Worm (Caenorhabditis elegans) whole organism, young adult: ENCODE results near the gene prp-9.

Experiments
- B0019.2 ChIP-seq: fragments of 200-800 bp; sonication (Bioruptor generic); conservative IDR thresholded peaks from 2 replicates; pipeline ENCODE4 v1.3.6; 2022; ENCODE audit warnings: missing genetic modification reagents, missing genetic modification characterization, missing compliant biosample characterization
- B0035.1 ChIP-seq: sonication (generic microtip); optimal IDR thresholded peaks from 2 replicates; lab custom pipeline; 2016; ENCODE audit warnings: missing genetic modification characterization, mild to moderate bottlenecking, missing compliant biosample characterization, missing genotype, missing genetic modification reagents
- F33H1.4 ChIP-seq: fragments of 200-800 bp; sonication (Bioruptor generic); IDR thresholded peaks from 2 replicates; pipeline ENCODE4 v1.3.6; 2022; ENCODE audit warnings: missing genetic modification reagents, missing genetic modification characterization, missing compliant biosample characterization
- F52B5.7 ChIP-seq: sonication (generic microtip); optimal IDR thresholded peaks from 2 replicates; lab custom pipeline; 2016; ENCODE audit warnings: mild to moderate bottlenecking, missing genetic modification characterization, missing compliant biosample characterization
- F55B11.4 ChIP-seq: sonication (generic microtip); optimal IDR thresholded peaks from 2 replicates; lab custom pipeline; 2016; ENCODE audit warnings: missing compliant biosample characterization, missing genetic modification characterization, borderline replicate concordance; ENCODE audit not compliant: insufficient read depth
- Y53F4B.3 ChIP-seq: fragments of 200-800 bp; sonication (Bioruptor generic); IDR thresholded peaks from 2 replicates; pipeline ENCODE4 v1.3.6; 2022; ENCODE audit warnings: missing genetic modification reagents, missing genetic modification characterization, missing compliant biosample characterization
- Y67H2A.10 ChIP-seq: fragments of 200-800 bp; sonication (Bioruptor generic); conservative IDR thresholded peaks from 2 replicates; pipeline ENCODE4 v1.3.6; 2022; ENCODE audit warnings: missing genetic modification reagents, missing genetic modification characterization, missing compliant biosample characterization
- Y79H2A.3 ChIP-seq: fragments of 200-800 bp; sonication (Bioruptor generic); conservative IDR thresholded peaks from 2 replicates; pipeline ENCODE4 v1.3.6; 2022; ENCODE audit warnings: missing genetic modification reagents, missing genetic modification characterization, missing compliant biosample characterization
- akir-1 ChIP-seq: fragments of 200-800 bp; sonication (Bioruptor generic); optimal IDR thresholded peaks from 2 replicates; lab custom pipeline; 2018; ENCODE audit warnings: mild to moderate bottlenecking, missing genetic modification characterization, moderate library complexity, missing compliant biosample characterization
- ama-1 ChIP-seq, 3 experiments: fragments of 150-350 bp in 1 of 3; sonication (generic microtip) in 2 of 3; optimal IDR thresholded peaks; 2 replicates each; lab custom pipeline; 2014 to 2018; ENCODE audit warnings: missing biosample characterization in 2 of 3, missing genetic modification characterization in 2 of 3, missing genetic modification reagents in 2 of 3
- attf-3 ChIP-seq: fragments of 200-800 bp; sonication (Bioruptor generic); conservative IDR thresholded peaks from 2 replicates; pipeline ENCODE4 v1.3.6; 2022; ENCODE audit warnings: missing genetic modification reagents, missing genetic modification characterization, missing compliant biosample characterization
- bed-1 ChIP-seq: fragments of 200-800 bp; sonication (Bioruptor generic); IDR thresholded peaks from 2 replicates; pipeline ENCODE4 v1.3.6; 2022; ENCODE audit warnings: missing genetic modification reagents, missing genetic modification characterization, missing compliant biosample characterization
- ccch-3 ChIP-seq: fragments of 200-800 bp; sonication (Bioruptor generic); optimal IDR thresholded peaks from 2 replicates; lab custom pipeline; 2018; ENCODE audit warnings: mild to moderate bottlenecking, missing genetic modification characterization, missing compliant biosample characterization
- cebp-1 ChIP-seq, 2 experiments: fragments of 200-800 bp in 1 of 2; sonication (Bioruptor generic) in 1 of 2; sonication (generic microtip) in 1 of 2; IDR thresholded peaks in 1 of 2; optimal IDR thresholded peaks in 1 of 2; 2 replicates each; pipeline versions ENCODE4 v1.3.6 to Lab custom; 2017 to 2022; ENCODE audit warnings: missing compliant biosample characterization in 2 of 2, missing genetic modification characterization in 2 of 2, mild to moderate bottlenecking in 1 of 2, missing genetic modification reagents in 1 of 2, moderate library complexity in 1 of 2
- ceh-79 ChIP-seq: sonication (generic microtip); optimal IDR thresholded peaks from 2 replicates; lab custom pipeline; 2017; ENCODE audit warnings: mild to moderate bottlenecking, missing genetic modification characterization, missing compliant biosample characterization
- ceh-91 ChIP-seq: fragments of 200-800 bp; sonication (Bioruptor generic); IDR thresholded peaks from 2 replicates; pipeline ENCODE4 v1.3.6; 2022; ENCODE audit warnings: missing genetic modification reagents, missing genetic modification characterization, missing compliant biosample characterization
- chd-7 ChIP-seq: sonication (generic microtip); optimal IDR thresholded peaks from 2 replicates; lab custom pipeline; 2016; ENCODE audit warnings: mild to moderate bottlenecking, missing genetic modification characterization, moderate library complexity, missing compliant biosample characterization
- dox-1 ChIP-seq: fragments of 200-800 bp; sonication (Bioruptor generic); IDR thresholded peaks from 2 replicates; pipeline ENCODE4 v1.3.6; 2022; ENCODE audit warnings: missing genetic modification reagents, missing genetic modification characterization, missing compliant biosample characterization
- egl-18 ChIP-seq: fragments of 200-800 bp; sonication (Bioruptor generic); IDR thresholded peaks from 2 replicates; pipeline ENCODE4 v1.3.6; 2022; ENCODE audit warnings: missing genetic modification reagents, missing genetic modification characterization, missing compliant biosample characterization
- hmg-20 ChIP-seq: fragments of 200-800 bp; sonication (Bioruptor generic); IDR thresholded peaks from 2 replicates; pipeline ENCODE4 v1.3.6; 2022; ENCODE audit warnings: missing genetic modification reagents, missing genetic modification characterization, missing compliant biosample characterization
- hsf-1 ChIP-seq: fragments of 200-800 bp; sonication (Bioruptor generic); IDR thresholded peaks from 2 replicates; pipeline ENCODE4 v1.3.6; 2022; ENCODE audit warnings: missing genetic modification reagents, missing genetic modification characterization, missing compliant biosample characterization
- let-526 ChIP-seq: fragments of 200-800 bp; sonication (Bioruptor generic); IDR thresholded peaks from 2 replicates; pipeline ENCODE4 v1.3.6; 2022; ENCODE audit warnings: missing genetic modification reagents, missing genetic modification characterization, missing compliant biosample characterization
- let-607 ChIP-seq, 2 experiments: fragments of 200-800 bp in 1 of 2; sonication (Bioruptor generic) in 1 of 2; sonication (generic microtip) in 1 of 2; optimal IDR thresholded peaks; 2 replicates each; lab custom pipeline; 2016 to 2018; ENCODE audit warnings: mild to moderate bottlenecking in 2 of 2, missing compliant biosample characterization in 2 of 2, missing genetic modification characterization in 2 of 2, moderate library complexity in 2 of 2, missing genotype in 1 of 2
- lin-26 ChIP-seq: fragments of 200-800 bp; sonication (Bioruptor generic); IDR thresholded peaks from 2 replicates; pipeline ENCODE4 v1.3.6; 2022; ENCODE audit warnings: missing genetic modification reagents, missing genetic modification characterization, missing compliant biosample characterization
- madf-10 ChIP-seq: sonication (generic microtip); optimal IDR thresholded peaks from 2 replicates; lab custom pipeline; 2016; ENCODE audit warnings: mild to moderate bottlenecking, missing genetic modification characterization, missing compliant biosample characterization
- nhr-27 ChIP-seq: fragments of 200-800 bp; sonication (Bioruptor generic); optimal IDR thresholded peaks from 2 replicates; lab custom pipeline; 2018; ENCODE audit warnings: mild to moderate bottlenecking, missing genetic modification characterization, moderate library complexity, missing compliant biosample characterization
- nhr-80 ChIP-seq: sonication (generic microtip); optimal IDR thresholded peaks from 2 replicates; lab custom pipeline; 2016; ENCODE audit warnings: missing genetic modification characterization, missing compliant biosample characterization
- pbrm-1 ChIP-seq: fragments of 200-800 bp; sonication (Bioruptor generic); IDR thresholded peaks from 2 replicates; pipeline ENCODE4 v1.3.6; 2022; ENCODE audit warnings: missing genetic modification reagents, missing genetic modification characterization, missing compliant biosample characterization
- snpc-1.3 ChIP-seq: sonication (generic microtip); optimal IDR thresholded peaks from 2 replicates; lab custom pipeline; 2017; ENCODE audit warnings: missing genetic modification characterization, mild to moderate bottlenecking, missing compliant biosample characterization, antibody characterized with exemption, moderate library complexity, missing genotype, missing genetic modification reagents; ENCODE audit not compliant: insufficient read depth
- snpc-3.4 ChIP-seq: sonication (generic microtip); optimal IDR thresholded peaks from 2 replicates; lab custom pipeline; 2017; ENCODE audit warnings: missing genetic modification characterization, mild to moderate bottlenecking, missing compliant biosample characterization, antibody characterized with exemption, moderate library complexity, missing genotype, missing genetic modification reagents
- sptf-2 ChIP-seq: fragments of 200-800 bp; sonication (Bioruptor generic); optimal IDR thresholded peaks from 2 replicates; lab custom pipeline; 2018; ENCODE audit warnings: mild to moderate bottlenecking, missing genetic modification characterization, missing compliant biosample characterization
- tbp1 ChIP-seq: fragments of 200-800 bp; sonication (Bioruptor generic); optimal IDR thresholded peaks from 2 replicates; lab custom pipeline; 2018; ENCODE audit warnings: mild to moderate bottlenecking, missing genetic modification characterization, missing compliant biosample characterization
- tlf-1 ChIP-seq: fragments of 200-800 bp; sonication (Bioruptor generic); optimal IDR thresholded peaks from 2 replicates; lab custom pipeline; 2018; ENCODE audit warnings: mild to moderate bottlenecking, missing genetic modification characterization, missing compliant biosample characterization
- unc-62 ChIP-seq: fragments of 150-350 bp; optimal IDR thresholded peaks from 2 replicates; lab custom pipeline; 2014; ENCODE audit warnings: missing biosample characterization, missing genetic modification reagents, missing genetic modification characterization
- ztf-18 ChIP-seq: sonication (generic microtip); optimal IDR thresholded peaks from 2 replicates; lab custom pipeline; 2016; ENCODE audit warnings: missing genotype, mild to moderate bottlenecking, missing genetic modification characterization, missing compliant biosample characterization

The prp-9 gene

DNA sequence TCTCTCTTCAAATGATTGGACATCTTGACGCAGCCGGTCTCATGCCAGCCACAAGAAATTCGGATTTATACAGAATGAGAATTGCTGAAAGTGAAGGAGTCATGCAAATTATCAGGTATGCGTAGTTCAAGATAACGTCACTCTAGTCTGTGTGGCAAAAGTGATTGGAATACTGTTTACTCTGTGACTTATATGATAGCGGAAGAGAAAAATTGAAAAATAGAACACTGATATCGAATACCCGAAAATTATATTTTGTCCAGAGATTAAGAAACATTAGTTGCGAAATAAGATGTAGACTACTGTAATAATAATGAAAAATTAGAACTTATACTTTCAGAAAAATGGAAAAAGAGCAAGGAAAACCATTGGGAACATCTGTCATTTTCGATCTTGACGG, 9.7 kb downstream of the prp-9 start:
- TF ChIP-seq cebp-1 (GFP tag; IDR thresholded peaks at IDR 0.05; lab: Robert Waterston, UW), result no peak
- peak; percentile 59 for TF ChIP-seq cebp-1 (tag; optimal IDR thresholded peaks at IDR 0.05; lab: Kevin White, UChicago)
- peak; percentile 56 for TF ChIP-seq nhr-80 (tag; lab: Kevin White, UChicago)
- no peak for TF ChIP-seq snpc-1.3

DNA sequence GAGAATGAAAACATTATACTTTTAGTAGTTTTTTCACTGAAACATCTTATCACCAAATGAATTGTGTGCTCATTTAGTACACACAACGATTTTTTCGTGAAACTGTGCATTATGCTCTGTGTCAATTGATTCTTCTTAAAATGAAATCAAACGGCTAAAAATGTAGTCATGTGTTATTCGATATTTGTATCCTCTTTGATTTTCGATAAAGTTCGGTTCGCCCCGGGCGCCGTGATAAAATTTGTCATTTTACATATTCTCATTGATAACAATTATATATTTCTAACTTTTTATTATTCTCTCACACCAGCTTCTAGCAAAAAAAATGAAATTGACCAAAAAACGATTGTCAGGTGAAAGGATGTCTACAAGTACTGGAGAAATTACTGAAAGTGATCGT, 10.5 kb downstream of the prp-9 start, which contains the start of gene ctg-2:
Gene ctg-2, plus strand, starts transcription at position 326 of the 400 bp plus-strand sequence.
- TF ChIP-seq nhr-80 (tag; lab: Kevin White, UChicago) (peak; percentile 78), F55B11.4 (tag; lab: Kevin White, UChicago) (no peak)
- TF ChIP-seq, all 124 proteins: peak for 1

DNA sequence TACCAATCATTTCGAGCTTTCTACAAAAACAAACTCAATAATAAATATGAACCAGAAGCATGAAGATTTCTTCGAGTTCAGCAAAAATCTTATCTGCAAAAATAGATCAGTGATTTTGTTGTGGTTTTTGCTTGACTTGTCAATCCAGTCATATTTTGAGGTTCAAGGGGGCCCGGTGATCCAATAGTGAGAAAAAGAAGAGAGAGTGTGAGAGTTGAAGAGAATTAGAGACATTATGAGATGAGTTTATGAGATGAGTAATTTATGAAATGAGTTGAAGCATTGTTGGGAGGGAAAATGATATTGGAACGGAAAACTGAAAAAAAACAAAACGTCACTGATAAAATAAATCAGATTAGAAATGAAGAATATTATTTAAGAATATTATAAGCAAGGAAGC, 16.2 kb downstream of the prp-9 start, which contains the start of gene T13H5.1:
Gene T13H5.1, minus strand, starts transcription at position 101 of the 400 bp plus-strand sequence.
- TF ChIP-seq ztf-18 (tag; lab: Kevin White, UChicago) (no peak), snpc-3.4 (tag; lab: Kevin White, UChicago) (no peak), hmg-20 (GFP tag; lab: Robert Waterston, UW) (no peak), nhr-27 (no peak), F52B5.7 (tag; lab: Kevin White, UChicago) (no peak), Y67H2A.10 (GFP tag; lab: Robert Waterston, UW) (no peak), tlf-1 (no peak), tbp1 (GFP tag; lab: Kevin White, UChicago) (no peak), let-526 (GFP tag; lab: Robert Waterston, UW) (no peak), bed-1 (GFP tag; lab: Robert Waterston, UW) (no peak), ama-1 (optimal IDR thresholded peaks at IDR 0.05; lab: Kevin White, UChicago) (no peak), ama-1 (GFP tag; optimal IDR thresholded peaks at IDR 0.05; lab: Kevin White, UChicago) (no peak), ccch-3 (no peak), akir-1 (GFP tag; lab: Kevin White, UChicago) (no peak), ceh-79 (tag; lab: Kevin White, UChicago) (no peak), dox-1 (GFP tag; lab: Robert Waterston, UW) (no peak), hsf-1 (GFP tag; lab: Robert Waterston, UW) (no peak), Y53F4B.3 (GFP tag; lab: Robert Waterston, UW) (no peak), Y79H2A.3 (GFP tag; lab: Robert Waterston, UW) (no peak)

DNA sequence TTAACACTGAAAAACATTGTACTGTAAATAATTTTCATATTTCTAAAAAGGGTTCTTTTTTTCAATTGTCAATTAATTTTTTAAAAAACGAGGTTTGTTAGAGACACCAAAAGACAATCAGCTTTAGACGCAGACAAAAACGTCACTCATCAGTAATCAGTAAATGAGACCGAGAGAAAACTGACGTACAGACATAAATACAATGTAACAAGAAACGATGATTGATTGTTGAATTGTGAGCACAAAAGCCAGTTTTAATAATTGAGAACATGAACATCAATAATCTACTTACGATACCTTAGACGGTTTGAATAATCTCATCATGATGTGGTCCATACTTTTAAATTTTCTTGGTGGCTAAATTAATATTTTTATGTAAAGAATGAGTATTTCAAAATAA, 18.4 kb downstream of the prp-9 start:
- TF ChIP-seq nhr-80 (tag; lab: Kevin White, UChicago), result peak; percentile 54
- no peak for TF ChIP-seq B0019.2 (GFP tag; lab: Robert Waterston, UW)

DNA sequence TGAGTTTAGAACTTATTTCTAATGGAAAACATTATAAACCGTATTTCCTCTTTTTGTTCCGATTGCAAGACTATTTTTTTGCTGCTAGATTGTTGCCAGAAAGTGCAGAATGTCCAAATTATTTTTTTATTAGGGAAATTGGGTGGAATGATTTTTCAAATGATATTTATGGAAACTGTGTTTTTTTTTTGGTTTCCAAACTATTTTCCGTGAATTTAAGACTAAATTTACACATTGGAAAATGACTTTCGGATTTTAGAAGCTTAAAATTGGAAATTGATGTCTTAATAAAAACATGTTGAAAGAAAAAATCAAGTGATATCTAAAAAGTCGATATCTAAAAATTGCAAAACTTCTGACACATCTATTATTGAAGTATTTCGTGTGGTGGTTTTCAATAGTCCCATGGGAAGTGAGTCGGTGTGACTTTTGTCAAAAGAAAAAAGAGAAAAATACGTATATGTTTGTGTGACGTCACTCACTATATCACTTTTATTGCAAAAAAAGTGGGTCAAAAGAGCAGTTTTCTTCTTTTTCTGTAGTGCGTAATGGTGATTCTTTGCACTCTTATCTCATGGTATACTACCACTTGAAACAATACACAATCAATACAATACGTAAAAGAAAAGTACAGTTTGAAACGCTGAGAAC, 21.0 kb downstream of the prp-9 start:
- TF ChIP-seq lin-26 (no peak), B0035.1 (tag; lab: Kevin White, UChicago) (no peak), pbrm-1 (GFP tag; lab: Robert Waterston, UW) (no peak), chd-7 (tag; lab: Kevin White, UChicago) (no peak), let-607 (tag; optimal IDR thresholded peaks at IDR 0.05; lab: Kevin White, UChicago) (no peak), egl-18 (no peak), B0019.2 (GFP tag; lab: Robert Waterston, UW) (no peak), ceh-91 (GFP tag; lab: Robert Waterston, UW) (no peak), unc-62 (GFP tag; lab: Kevin White, UChicago) (no peak), snpc-3.4 (tag; lab: Kevin White, UChicago) (no peak), nhr-27 (no peak), F33H1.4 (GFP tag; lab: Robert Waterston, UW) (no peak), attf-3 (GFP tag; lab: Robert Waterston, UW) (no peak), sptf-2 (no peak), let-526 (GFP tag; lab: Robert Waterston, UW) (no peak), madf-10 (tag; lab: Kevin White, UChicago) (no peak), ceh-79 (tag; lab: Kevin White, UChicago) (no peak)
